Fruit fly (Drosophila melanogaster) whole organism, embryonic: Measurements from ENCODE around the gene CG13667.
A peak's percentile ranks its signal among the peaks of the same experiment; 100 is the strongest.

Source experiments
- Atf6 ChIP-seq: fragments of 200-800 bp; sonication (Bioruptor generic); IDR thresholded peaks from 2 replicates; pipeline ENCODE4 v1.3.6; 2022; ENCODE audit warnings: missing biosample characterization, missing genetic modification characterization
- B-H1 ChIP-seq: fragments of 200-800 bp; sonication (Bioruptor generic); IDR thresholded peaks from 3 replicates; pipeline ENCODE4 v1.3.6; 2022; ENCODE audit warnings: missing biosample characterization, missing genetic modification characterization
- CG10366 ChIP-seq: fragments of 200-800 bp; sonication (Bioruptor generic); IDR thresholded peaks from 2 replicates; pipeline ENCODE4 v1.3.6; 2022; ENCODE audit warnings: missing biosample characterization, missing genetic modification characterization
- CG11696 ChIP-seq: fragments of 200-800 bp; sonication (Bioruptor generic); IDR thresholded peaks from 2 replicates; pipeline ENCODE4 v1.3.6; 2022; ENCODE audit warnings: missing biosample characterization, missing genetic modification characterization
- CG12104 ChIP-seq: fragments of 200-800 bp; sonication (Bioruptor generic); optimal IDR thresholded peaks from 3 replicates; lab custom pipeline; 2016; ENCODE audit warnings: missing biosample characterization, missing genetic modification characterization
- CG12299 ChIP-seq: fragments of 200-800 bp; sonication (Bioruptor generic); optimal IDR thresholded peaks from 2 replicates; lab custom pipeline; 2018; ENCODE audit warnings: missing biosample characterization, mild to moderate bottlenecking, missing genetic modification characterization
- CG17829 ChIP-seq: fragments of 200-800 bp; optimal IDR thresholded peaks from 2 replicates; lab custom pipeline; 2019; ENCODE audit warnings: missing biosample characterization, mild to moderate bottlenecking, missing genetic modification characterization, moderate library complexity
- CG2129 ChIP-seq: fragments of 200-800 bp; sonication (Bioruptor generic); IDR thresholded peaks from 2 replicates; pipeline ENCODE4 v1.3.6; 2022; ENCODE audit warnings: missing biosample characterization, missing genetic modification characterization; ENCODE audit not compliant: partially characterized antibody
- CG31388 ChIP-seq: fragments of 200-800 bp; sonication (Bioruptor generic); optimal IDR thresholded peaks from 2 replicates; lab custom pipeline; 2016; ENCODE audit warnings: missing biosample characterization, missing genetic modification characterization
- CG32772 ChIP-seq: fragments of 200-800 bp; sonication (Bioruptor generic); IDR thresholded peaks from 2 replicates; pipeline ENCODE4 v1.3.6; 2022; ENCODE audit warnings: missing biosample characterization, missing genetic modification characterization
- CG34422 ChIP-seq: fragments of 200-800 bp; sonication (Bioruptor generic); IDR thresholded peaks from 3 replicates; pipeline ENCODE4 v1.3.6; 2022; ENCODE audit warnings: missing biosample characterization, missing genetic modification characterization
- CG4617 ChIP-seq: fragments of 200-800 bp; sonication (Bioruptor generic); optimal IDR thresholded peaks from 3 replicates; lab custom pipeline; 2016; ENCODE audit warnings: missing biosample characterization, missing genetic modification characterization, borderline replicate concordance
- CG5180 ChIP-seq: fragments of 200-800 bp; sonication (Bioruptor generic); optimal IDR thresholded peaks from 3 replicates; lab custom pipeline; 2017; ENCODE audit warnings: missing biosample characterization, missing genetic modification characterization, mild to moderate bottlenecking, moderate library complexity, missing genetic modification reagents
- CG7271 ChIP-seq: fragments of 200-800 bp; sonication (Bioruptor generic); optimal IDR thresholded peaks from 2 replicates; lab custom pipeline; 2018; ENCODE audit warnings: missing biosample characterization, mild to moderate bottlenecking, missing genetic modification characterization, moderate library complexity
- CkIIα-i1 ChIP-seq: fragments of 200-800 bp; sonication (Bioruptor generic); IDR thresholded peaks from 2 replicates; pipeline ENCODE4 v1.3.6; 2022; ENCODE audit warnings: missing biosample characterization, missing genetic modification characterization
- Dad ChIP-seq: fragments of 200-800 bp; sonication (Bioruptor generic); optimal IDR thresholded peaks from 3 replicates; lab custom pipeline; 2016; ENCODE audit warnings: missing biosample characterization, missing genetic modification characterization
- Doc2 ChIP-seq: fragments of 200-800 bp; sonication (Bioruptor generic); IDR thresholded peaks from 2 replicates; pipeline ENCODE4 v1.3.6; 2022; ENCODE audit warnings: missing biosample characterization, missing genetic modification characterization
- Dp ChIP-seq: fragments of 200-800 bp; sonication (Bioruptor generic); optimal IDR thresholded peaks from 2 replicates; lab custom pipeline; 2018; ENCODE audit warnings: missing biosample characterization, mild to moderate bottlenecking, missing genetic modification characterization, moderate library complexity
- H2.0 ChIP-seq: fragments of 200-800 bp; sonication (Bioruptor generic); IDR thresholded peaks from 2 replicates; pipeline ENCODE4 v1.3.6; 2022; ENCODE audit warnings: missing biosample characterization, missing genetic modification characterization
- HmgZ ChIP-seq: fragments of 200-800 bp; sonication (Bioruptor generic); optimal IDR thresholded peaks from 2 replicates; lab custom pipeline; 2018; ENCODE audit warnings: missing biosample characterization, mild to moderate bottlenecking, missing genetic modification characterization
- MBD-R2 ChIP-seq: fragments of 200-800 bp; sonication (Bioruptor generic); IDR thresholded peaks from 2 replicates; pipeline ENCODE4 v1.3.6; 2022; ENCODE audit warnings: missing biosample characterization, missing genetic modification characterization
- MESR4 ChIP-seq: fragments of 200-800 bp; sonication (Bioruptor generic); optimal IDR thresholded peaks from 2 replicates; lab custom pipeline; 2018; ENCODE audit warnings: missing biosample characterization, mild to moderate bottlenecking, missing genetic modification characterization, moderate library complexity
- Med ChIP-seq: fragments of 200-800 bp; sonication (Bioruptor generic); peaks from one replicate; lab custom pipeline; 2016; ENCODE audit warnings: missing biosample characterization, missing genetic modification characterization, mild to moderate bottlenecking, inconsistent platforms, moderate library complexity
- Neu2 ChIP-seq: fragments of 200-800 bp; sonication (Bioruptor generic); optimal IDR thresholded peaks from 3 replicates; lab custom pipeline; 2016; ENCODE audit warnings: missing biosample characterization, missing genetic modification characterization, borderline replicate concordance
- Oli ChIP-seq: fragments of 200-800 bp; sonication (Bioruptor generic); optimal IDR thresholded peaks from 2 replicates; lab custom pipeline; 2018; ENCODE audit warnings: missing biosample characterization, mild to moderate bottlenecking, missing genetic modification characterization, moderate library complexity
- Poxn ChIP-seq: fragments of 200-800 bp; sonication (Bioruptor generic); IDR thresholded peaks from 2 replicates; pipeline ENCODE4 v1.3.6; 2022; ENCODE audit warnings: missing biosample characterization, missing genetic modification characterization
- Scr ChIP-seq: fragments of 200-800 bp; sonication (Bioruptor generic); IDR thresholded peaks from 2 replicates; pipeline ENCODE4 v1.3.6; 2022; ENCODE audit warnings: missing biosample characterization, missing genetic modification characterization; ENCODE audit not compliant: partially characterized antibody
- Sry-δ ChIP-seq: fragments of 200-800 bp; sonication (Bioruptor generic); optimal IDR thresholded peaks from 2 replicates; lab custom pipeline; 2016; ENCODE audit warnings: missing biosample characterization, missing genetic modification characterization
- Vsx1 ChIP-seq: fragments of 200-800 bp; sonication (Bioruptor generic); optimal IDR thresholded peaks from 2 replicates; lab custom pipeline; 2017; ENCODE audit warnings: missing biosample characterization, mild to moderate bottlenecking, missing genetic modification characterization, missing genetic modification reagents
- ash1 ChIP-seq: fragments of 200-800 bp; sonication (Bioruptor generic); optimal IDR thresholded peaks from 2 replicates; lab custom pipeline; 2018; ENCODE audit warnings: missing biosample characterization, mild to moderate bottlenecking, missing genetic modification characterization
- btn ChIP-seq: fragments of 200-800 bp; sonication (Bioruptor generic); optimal IDR thresholded peaks from 2 replicates; lab custom pipeline; 2016; ENCODE audit warnings: missing biosample characterization, missing genetic modification characterization
- caup ChIP-seq: fragments of 200-800 bp; sonication (Bioruptor generic); optimal IDR thresholded peaks from 3 replicates; lab custom pipeline; 2017; ENCODE audit warnings: missing biosample characterization, mild to moderate bottlenecking, missing genetic modification characterization, moderate library complexity; ENCODE audit not compliant: severe bottlenecking
- disco-r ChIP-seq: fragments of 200-800 bp; sonication (Bioruptor generic); optimal IDR thresholded peaks from 2 replicates; lab custom pipeline; 2016; ENCODE audit warnings: missing biosample characterization, missing genetic modification characterization
- fd102C ChIP-seq: fragments of 200-800 bp; sonication (Bioruptor generic); optimal IDR thresholded peaks from 2 replicates; lab custom pipeline; 2018; ENCODE audit warnings: missing biosample characterization, mild to moderate bottlenecking, missing genetic modification characterization, moderate library complexity
- gce ChIP-seq: fragments of 200-800 bp; sonication (Bioruptor generic); IDR thresholded peaks from 3 replicates; pipeline ENCODE4 v1.3.6; 2022; ENCODE audit warnings: missing biosample characterization, missing genetic modification characterization
- jumu ChIP-seq: fragments of 200-800 bp; sonication (Bioruptor generic); optimal IDR thresholded peaks from 3 replicates; lab custom pipeline; 2016; ENCODE audit warnings: missing biosample characterization, missing genetic modification characterization
- mam ChIP-seq: fragments of 200-800 bp; sonication (Bioruptor generic); optimal IDR thresholded peaks from 3 replicates; lab custom pipeline; 2016; ENCODE audit warnings: missing biosample characterization, missing genetic modification characterization
- mld ChIP-seq: fragments of 200-800 bp; sonication (Bioruptor generic); IDR thresholded peaks from 3 replicates; pipeline ENCODE4 v1.3.6; 2022; ENCODE audit warnings: missing biosample characterization, missing genetic modification characterization; ENCODE audit not compliant: partially characterized antibody
- org-1 ChIP-seq: fragments of 200-800 bp; sonication (Bioruptor generic); optimal IDR thresholded peaks from 2 replicates; lab custom pipeline; 2017; ENCODE audit warnings: missing biosample characterization, missing genetic modification characterization
- pho ChIP-seq: fragments of 200-800 bp; sonication (Bioruptor generic); optimal IDR thresholded peaks from 2 replicates; lab custom pipeline; 2016; ENCODE audit warnings: missing biosample characterization, missing genetic modification characterization
- phol ChIP-seq: fragments of 200-800 bp; sonication (Bioruptor generic); optimal IDR thresholded peaks from 3 replicates; lab custom pipeline; 2018; ENCODE audit warnings: missing biosample characterization, mild to moderate bottlenecking, missing genetic modification characterization, moderate library complexity
- rib ChIP-seq: fragments of 200-800 bp; sonication (Bioruptor generic); IDR thresholded peaks from 2 replicates; pipeline ENCODE4 v1.3.6; 2022; ENCODE audit warnings: missing biosample characterization, missing genetic modification characterization
- sd ChIP-seq: fragments of 200-800 bp; sonication (Bioruptor generic); optimal IDR thresholded peaks from 3 replicates; lab custom pipeline; 2018; ENCODE audit warnings: missing biosample characterization, mild to moderate bottlenecking, missing genetic modification characterization, moderate library complexity
- sens ChIP-seq: fragments of 200-800 bp; sonication (Bioruptor generic); peaks from one replicate; lab custom pipeline; 2016; ENCODE audit warnings: missing biosample characterization, missing genetic modification characterization
- sim ChIP-seq: fragments of 200-800 bp; sonication (Bioruptor generic); IDR thresholded peaks from 2 replicates; pipeline ENCODE4 v1.3.6; 2022; ENCODE audit warnings: missing biosample characterization, missing genetic modification characterization
- sisA ChIP-seq: fragments of 200-800 bp; sonication (Bioruptor generic); IDR thresholded peaks from 2 replicates; pipeline ENCODE4 v1.3.6; 2022; ENCODE audit warnings: missing biosample characterization, missing genetic modification characterization
- tgo ChIP-seq: fragments of 200-800 bp; sonication (Bioruptor generic); IDR thresholded peaks from 3 replicates; pipeline ENCODE4 v1.3.6; 2022; ENCODE audit warnings: missing biosample characterization, missing genetic modification characterization
- tio ChIP-seq: fragments of 200-800 bp; sonication (Bioruptor generic); optimal IDR thresholded peaks from 2 replicates; lab custom pipeline; 2017; ENCODE audit warnings: missing biosample characterization, missing genetic modification characterization, inconsistent platforms
- tll ChIP-seq, 2 experiments: fragments of 200-800 bp in 1 of 2; fragments of >200 bp in 1 of 2; sonication (Bioruptor generic) in 1 of 2; optimal IDR thresholded peaks; 2 replicates each; lab custom pipeline; 2017 to 2019; ENCODE audit warnings: missing biosample characterization in 2 of 2, missing genetic modification characterization in 2 of 2, mild to moderate bottlenecking in 1 of 2, moderate library complexity in 1 of 2
- unpg ChIP-seq: fragments of 200-800 bp; sonication (Bioruptor generic); optimal IDR thresholded peaks from 3 replicates; lab custom pipeline; 2018; ENCODE audit warnings: missing biosample characterization, mild to moderate bottlenecking, missing genetic modification characterization, moderate library complexity
- zen ChIP-seq: fragments of 200-800 bp; sonication (Bioruptor generic); optimal IDR thresholded peaks from 3 replicates; lab custom pipeline; 2018; ENCODE audit warnings: missing biosample characterization, mild to moderate bottlenecking, missing genetic modification characterization, moderate library complexity

The CG13667 gene

dm6 chr3L:8405123-8405522 is at the start of gene CG13667, which contains the start of the genes Tpt and mkg-p (continued):
- TF ChIP-seq rib (GFP tag; lab: Robert Waterston, UW): no peak
- no peak for TF ChIP-seq Doc2
- no peak for TF ChIP-seq B-H1
- TF ChIP-seq unpg (GFP tag; lab: Kevin White, UChicago): no peak
- peak; percentile 31 for TF ChIP-seq CG12299
- peak; percentile 47 for TF ChIP-seq phol
- no peak for TF ChIP-seq disco-r (GFP tag; lab: Kevin White, UChicago)
- TF ChIP-seq gce (GFP tag; lab: Robert Waterston, UW): no peak
- TF ChIP-seq CG11696 (GFP tag; lab: Robert Waterston, UW): no peak
- TF ChIP-seq Dp: peak; percentile 52
- peak; percentile 21 for TF ChIP-seq mam (GFP tag; lab: Kevin White, UChicago)
- TF ChIP-seq jumu (GFP tag; lab: Kevin White, UChicago): peak; percentile 21
- TF ChIP-seq sim (GFP tag; lab: Robert Waterston, UW): no peak
- TF ChIP-seq HmgZ (tag; lab: Kevin White, UChicago): peak; percentile 54
- TF ChIP-seq H2.0 (GFP tag; lab: Robert Waterston, UW): no peak
- no peak for TF ChIP-seq Dad (GFP tag; lab: Kevin White, UChicago)
- TF ChIP-seq Med (GFP tag; lab: Kevin White, UChicago): peak; percentile 76
- TF ChIP-seq tio (GFP tag; lab: Kevin White, UChicago): no peak
- peak; percentile 94 for TF ChIP-seq CG4617 (GFP tag; lab: Kevin White, UChicago)
- peak; percentile 99 for TF ChIP-seq Sry-δ (GFP tag; lab: Kevin White, UChicago)
- TF ChIP-seq Scr (GFP tag; lab: Robert Waterston, UW): peak; percentile 84
- TF ChIP-seq CG2129 (GFP tag; lab: Robert Waterston, UW): peak; percentile 64
- TF ChIP-seq Poxn (GFP tag; lab: Robert Waterston, UW): no peak
- TF ChIP-seq CkIIα-i1 (GFP tag; lab: Robert Waterston, UW): no peak
- TF ChIP-seq CG32772 (GFP tag; lab: Robert Waterston, UW): no peak
- TF ChIP-seq sens (GFP tag; lab: Kevin White, UChicago): peak; percentile 78
- no peak for TF ChIP-seq Neu2
- peak; percentile 69; the same call in 1 of the 2 replicates for TF ChIP-seq MBD-R2 (GFP tag; lab: Robert Waterston, UW)
- peak; percentile 13 for TF ChIP-seq pho (GFP tag; lab: Kevin White, UChicago)
- TF ChIP-seq CG17829 (tag; lab: Kevin White, UChicago): peak; percentile 42
- peak; percentile 82; the same call in 2 of the 3 replicates for TF ChIP-seq mld
- TF ChIP-seq CG34422 (GFP tag; lab: Robert Waterston, UW): 0 out of 3 replicates have a peak, but pooled peaks have one; percentile 31
- no peak for TF ChIP-seq Vsx1
- peak; percentile 43 for TF ChIP-seq zen
- no peak for TF ChIP-seq btn
- peak; percentile 75 for TF ChIP-seq MESR4 (GFP tag; lab: Kevin White, UChicago)
- TF ChIP-seq caup: no peak
- no peak for TF ChIP-seq CG31388 (GFP tag; lab: Kevin White, UChicago)

- TF ChIP-seq sisA (no peak), ash1 (GFP tag; lab: Kevin White, UChicago) (no peak), sd (tag; lab: Kevin White, UChicago) (no peak), CG10366 (GFP tag; lab: Robert Waterston, UW) (no peak), CG7271 (tag; lab: Kevin White, UChicago) (no peak), Atf6 (GFP tag; lab: Robert Waterston, UW) (no peak), tgo (GFP tag; lab: Robert Waterston, UW) (no peak), CG5180 (GFP tag; lab: Kevin White, UChicago) (no peak), tll (GFP tag; optimal IDR thresholded peaks at IDR 0.05; lab: Kevin White, UChicago) (no peak), CG12104 (GFP tag; lab: Kevin White, UChicago) (no peak), phol (no peak), fd102C (GFP tag; lab: Kevin White, UChicago) (no peak), Oli (tag; lab: Kevin White, UChicago) (no peak), org-1 (no peak)
- TF ChIP-seq, all 482 proteins: peak for 0
Measured at dm6 chr3L:8356196-8356595, 49.1 kb upstream of the CG13667 start, which contains the start of gene Culd. TSS of gene Culd (minus strand) at chr3L:8356296.
